Worm (Caenorhabditis elegans): ENCODE measurements around the gene C02E7.10.
A peak's percentile ranks its signal among the peaks of the same experiment; 100 is the strongest.

C02E7.10 gene

ce11 chrV:4979060-4979459 lies 46.2 kb upstream of the C02E7.10 start, which contains the start of gene srsx-11:
Gene srsx-11, minus strand, starts transcription at chrV:4979160.
- TF ChIP-seq aptf-3 (GFP tag; IDR thresholded peaks at IDR 0.05) (no peak), nhr-179 (tag; optimal IDR thresholded peaks at IDR 0.05) (no peak), Y79H2A.3 (GFP tag; conservative IDR thresholded peaks at IDR 0.05) (no peak), F39B2.1 (GFP tag; IDR thresholded peaks at IDR 0.05) (no peak), dpl-1 (GFP tag; optimal IDR thresholded peaks at IDR 0.05) (no peak), tbx-9 (tag; optimal IDR thresholded peaks at IDR 0.05; ENCODE audit: borderline replicate concordance) (no peak), snpc-4 (GFP tag; optimal IDR thresholded peaks at IDR 0.05) (no peak), snpc-4 (tag; optimal IDR thresholded peaks at IDR 0.05) (no peak), attf-6 (GFP tag; IDR thresholded peaks at IDR 0.05) (no peak), C06A6.2 (GFP tag; conservative IDR thresholded peaks at IDR 0.05) (no peak), chd-7 (tag; optimal IDR thresholded peaks at IDR 0.05) (no peak), ceh-27 (GFP tag; optimal IDR thresholded peaks at IDR 0.05) (no peak), akir-1 (GFP tag; optimal IDR thresholded peaks at IDR 0.05) (no peak), ccch-3 (GFP tag; optimal IDR thresholded peaks at IDR 0.05) (no peak), somi-1 (GFP tag; optimal IDR thresholded peaks at IDR 0.05) (no peak), K12H6.12 (tag; optimal IDR thresholded peaks at IDR 0.05) (no peak)

- no peak for TF ChIP-seq tbx-9 (tag; optimal IDR thresholded peaks at IDR 0.05; ENCODE audit: borderline replicate concordance)
- no peak for TF ChIP-seq xnd-1 (tag; optimal IDR thresholded peaks at IDR 0.05)
- no peak for TF ChIP-seq hmg-20 (GFP tag; IDR thresholded peaks at IDR 0.05)
- no peak for TF ChIP-seq hmg-1.2 (GFP tag; IDR thresholded peaks at IDR 0.05)
- no peak for TF ChIP-seq B0035.1 (tag; optimal IDR thresholded peaks at IDR 0.05)
Observed at ce11 chrV:4977539-4977938, 44.7 kb upstream of the C02E7.10 start.

ce11 chrV:4975140-4975539 lies 42.3 kb upstream of the C02E7.10 start, which contains the start of gene F26G5.1:
Gene F26G5.1, plus strand, starts transcription at chrV:4975478.
- TF ChIP-seq tbx-9 (tag; optimal IDR thresholded peaks at IDR 0.05; ENCODE audit: borderline replicate concordance) = no peak
- peak; percentile 75 for TF ChIP-seq efl-1 (GFP tag; optimal IDR thresholded peaks at IDR 0.05)
- no peak for TF ChIP-seq ceh-100 (GFP tag; IDR thresholded peaks at IDR 0.05)
- peak; percentile 65 for TF ChIP-seq madf-8 (GFP tag; conservative IDR thresholded peaks at IDR 0.05)
- TF ChIP-seq xnd-1 (tag; optimal IDR thresholded peaks at IDR 0.05) = peak; percentile 26
- no peak for TF ChIP-seq K11D2.4 (GFP tag; IDR thresholded peaks at IDR 0.05)
- peak; percentile 86 for TF ChIP-seq madf-6 (GFP tag; IDR thresholded peaks at IDR 0.05)
- TF ChIP-seq dpl-1 (GFP tag; optimal IDR thresholded peaks at IDR 0.05) = peak; percentile 33
- TF ChIP-seq let-607 (tag; optimal IDR thresholded peaks at IDR 0.05) = no peak
- TF ChIP-seq hmg-1.2 (GFP tag; IDR thresholded peaks at IDR 0.05) = peak; percentile 22; the same call in 1 of the 2 replicates
- TF ChIP-seq F33H1.4 (GFP tag; IDR thresholded peaks at IDR 0.05) = peak; percentile 29; the same call in 1 of the 2 replicates

ce11 chrV:4974677-4975076 lies 41.8 kb upstream of the C02E7.10 start, which contains the start of gene srsx-10:
Gene srsx-10, minus strand, starts transcription at chrV:4974777.
- TF ChIP-seq nhr-90 (tag; optimal IDR thresholded peaks at IDR 0.05) = no peak
- TF ChIP-seq nhr-80 (tag; optimal IDR thresholded peaks at IDR 0.05) = no peak

- no peak for TF ChIP-seq aptf-3 (GFP tag; IDR thresholded peaks at IDR 0.05)
- TF ChIP-seq madf-3 (GFP tag; IDR thresholded peaks at IDR 0.05) = no peak
- TF ChIP-seq C17E4.6 (GFP tag; IDR thresholded peaks at IDR 0.05) = no peak
- no peak for TF ChIP-seq D2030.7 (GFP tag; IDR thresholded peaks at IDR 0.05)
- no peak for TF ChIP-seq tbx-9 (tag; optimal IDR thresholded peaks at IDR 0.05; ENCODE audit: borderline replicate concordance)
- TF ChIP-seq rcor-1 (GFP tag; IDR thresholded peaks at IDR 0.05) = no peak
- TF ChIP-seq hmg-20 (GFP tag; IDR thresholded peaks at IDR 0.05) = no peak
- no peak for TF ChIP-seq T07F8.4 (tag; optimal IDR thresholded peaks at IDR 0.05)
- TF ChIP-seq ztf-3 (GFP tag; optimal IDR thresholded peaks at IDR 0.05) = no peak
- TF ChIP-seq Y95B8A.8 (GFP tag; IDR thresholded peaks at IDR 0.05) = no peak
Observed at ce11 chrV:4972943-4973342, 40.1 kb upstream of the C02E7.10 start, which contains the start of gene srsx-9. Gene srsx-9, minus strand, starts transcription at chrV:4973043.

Data from whole organism, young adult.